Worm (Caenorhabditis elegans) whole organism, late embryonic: Measurements from ENCODE around the gene srbc-38.

ENCODE experiments used
- K09A11.1 ChIP-seq: sonication (generic microtip); optimal IDR thresholded peaks from 2 replicates; lab custom pipeline; 2017; ENCODE audit warnings: antibody characterized with exemption, mild to moderate bottlenecking, missing genetic modification characterization, missing compliant biosample characterization; ENCODE audit not compliant: insufficient read depth
- Y22D7AL.16 ChIP-seq: sonication (generic microtip); optimal IDR thresholded peaks from 2 replicates; lab custom pipeline; 2016; ENCODE audit warnings: missing genetic modification characterization, missing compliant biosample characterization
- ceh-48 ChIP-seq: sonication (generic microtip); optimal IDR thresholded peaks from 2 replicates; lab custom pipeline; 2016; ENCODE audit warnings: missing genetic modification characterization, inconsistent platforms, missing compliant biosample characterization
- nfya-1 ChIP-seq: sonication (generic microtip); optimal IDR thresholded peaks from 2 replicates; lab custom pipeline; 2017; ENCODE audit warnings: missing genetic modification characterization, mild to moderate bottlenecking, missing compliant biosample characterization, antibody characterized with exemption, moderate library complexity
- ref-2 ChIP-seq: sonication (generic microtip); optimal IDR thresholded peaks from 2 replicates; lab custom pipeline; 2016; ENCODE audit warnings: missing genetic modification characterization, missing compliant biosample characterization
- sdc-2 ChIP-seq: sonication (generic microtip); optimal IDR thresholded peaks from 2 replicates; lab custom pipeline; 2016; ENCODE audit warnings: missing genotype, missing genetic modification characterization, missing compliant biosample characterization

DNA sequence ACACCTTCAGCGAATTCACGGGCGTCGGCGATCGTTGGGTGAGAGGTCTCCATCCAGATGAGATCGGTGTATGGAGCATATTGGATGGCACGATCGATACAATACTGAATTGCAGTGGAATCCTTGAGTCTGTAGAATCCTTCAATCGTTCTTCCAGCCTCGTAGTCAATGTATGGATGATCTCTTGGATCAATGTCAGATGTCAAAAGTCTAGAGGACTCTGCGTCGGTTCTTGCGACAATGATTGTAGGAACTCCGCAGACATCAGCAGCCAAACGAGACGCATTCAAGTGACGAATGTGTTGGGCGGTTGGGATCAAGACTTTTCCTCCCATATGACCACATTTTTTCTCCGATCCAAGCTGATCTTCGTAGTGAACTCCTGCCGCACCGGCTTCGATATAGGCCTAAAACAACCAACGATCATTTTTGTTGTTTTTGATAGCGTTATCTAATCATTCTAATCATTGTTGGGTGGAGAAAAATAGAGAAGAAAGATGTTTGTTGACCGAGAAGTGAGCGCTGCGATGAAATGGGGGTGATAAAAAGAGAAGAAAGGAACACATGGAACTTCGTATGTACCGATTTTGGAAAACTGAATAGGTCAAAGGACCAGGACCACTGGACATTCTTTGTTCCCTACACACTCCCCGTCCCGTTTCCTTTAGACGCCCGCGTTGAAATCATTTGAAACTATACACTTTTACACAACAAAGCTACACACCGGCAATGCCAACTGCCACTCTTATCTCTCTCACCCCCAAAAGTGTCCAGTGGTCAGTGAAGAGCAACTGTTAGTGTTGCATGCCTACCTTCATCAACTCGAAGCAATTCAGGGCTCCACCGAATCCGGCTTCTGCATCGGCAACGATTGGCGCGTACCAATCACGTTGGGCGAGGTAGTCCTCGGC lies 19.8 kb downstream of the srbc-38 start:
- TF ChIP-seq nfya-1 (tag; lab: Kevin White, UChicago), result no peak
- TF ChIP-seq Y22D7AL.16 (tag; lab: Kevin White, UChicago), result no peak
- TF ChIP-seq ceh-48 (tag; lab: Kevin White, UChicago), result no peak
- no peak for TF ChIP-seq sdc-2 (tag; lab: Kevin White, UChicago)
- TF ChIP-seq ref-2 (tag; lab: Kevin White, UChicago), result no peak
- TF ChIP-seq K09A11.1 (tag; lab: Kevin White, UChicago), result no peak
